Worm (Caenorhabditis elegans) whole organism, L1 larva: Measurements from ENCODE around the gene spe-27.
A peak's percentile ranks its signal among the peaks of the same experiment; 100 is the strongest.

Experiments used
- C34B4.2 ChIP-seq: sonication (generic microtip); optimal IDR thresholded peaks from 2 replicates; lab custom pipeline; 2017; ENCODE audit warnings: mild to moderate bottlenecking, missing genetic modification characterization, missing compliant biosample characterization
- aha-1 ChIP-seq: fragments of 150-350 bp; optimal IDR thresholded peaks from 2 replicates; lab custom pipeline; 2014; ENCODE audit warnings: missing biosample characterization, missing genetic modification characterization
- blmp-1 ChIP-seq: fragments of 150-350 bp; optimal IDR thresholded peaks from 2 replicates; lab custom pipeline; 2014; ENCODE audit warnings: missing biosample characterization, missing genetic modification characterization
- ceh-63 ChIP-seq: fragments of 200-800 bp; sonication (Bioruptor generic); optimal IDR thresholded peaks from 2 replicates; lab custom pipeline; 2018; ENCODE audit warnings: mild to moderate bottlenecking, missing genetic modification characterization, missing compliant biosample characterization
- ceh-82 ChIP-seq, 3 experiments: fragments of 150-350 bp in 1 of 3; sonication (generic microtip) in 2 of 3; optimal IDR thresholded peaks; 2 replicates each; lab custom pipeline; 2014 to 2017; ENCODE audit warnings: missing biosample characterization in 3 of 3, missing genetic modification characterization in 3 of 3
- ceh-90 ChIP-seq: sonication (generic microtip); optimal IDR thresholded peaks from 2 replicates; lab custom pipeline; 2016; ENCODE audit warnings: missing genetic modification characterization, missing compliant biosample characterization
- ces-1 ChIP-seq: fragments of 150-350 bp; optimal IDR thresholded peaks from 2 replicates; lab custom pipeline; 2014; ENCODE audit warnings: missing biosample characterization, missing genetic modification reagents, missing genetic modification characterization
- dsc-1 ChIP-seq: sonication (generic microtip); optimal IDR thresholded peaks from 2 replicates; lab custom pipeline; 2016; ENCODE audit warnings: mild to moderate bottlenecking, missing genetic modification characterization, missing compliant biosample characterization
- egl-13 ChIP-seq: sonication (generic microtip); optimal IDR thresholded peaks from 2 replicates; lab custom pipeline; 2016; ENCODE audit warnings: missing genotype, missing genetic modification reagents, missing genetic modification characterization, missing compliant biosample characterization
- elt-3 ChIP-seq, 6 experiments: fragments of 150-350 bp in 1 of 6; sonication (generic microtip); optimal IDR thresholded peaks; 2 replicates each; lab custom pipeline; 2017 to 2018; ENCODE audit warnings: missing biosample characterization in 6 of 6, missing genetic modification characterization in 6 of 6, inconsistent platforms in 1 of 6
- ets-5 ChIP-seq: fragments of 200-800 bp; sonication (Bioruptor generic); IDR thresholded peaks from 2 replicates; pipeline ENCODE4 v1.3.6; 2022; ENCODE audit warnings: missing genetic modification characterization, missing compliant biosample characterization
- fkh-8 ChIP-seq: sonication (generic microtip); optimal IDR thresholded peaks from 2 replicates; lab custom pipeline; 2016; ENCODE audit warnings: mild to moderate bottlenecking, missing genetic modification characterization, missing compliant biosample characterization
- hpl-2 ChIP-seq: fragments of 150-350 bp; optimal IDR thresholded peaks from 2 replicates; lab custom pipeline; 2014; ENCODE audit warnings: missing biosample characterization, missing genetic modification reagents, missing genetic modification characterization
- lin-13 ChIP-seq: fragments of 150-350 bp; optimal IDR thresholded peaks from 2 replicates; lab custom pipeline; 2014; ENCODE audit warnings: missing biosample characterization, missing genetic modification reagents, missing genetic modification characterization
- lin-14 ChIP-seq: fragments of 200-800 bp; sonication (Bioruptor generic); optimal IDR thresholded peaks from 2 replicates; lab custom pipeline; 2018; ENCODE audit warnings: mild to moderate bottlenecking, missing genetic modification characterization, moderate library complexity, missing compliant biosample characterization
- lsy-2 ChIP-seq, 2 experiments: fragments of 150-350 bp; optimal IDR thresholded peaks; 2 replicates each; lab custom pipeline; 2014; ENCODE audit warnings: missing biosample characterization in 2 of 2, missing genetic modification characterization in 2 of 2
- mab-9 ChIP-seq: fragments of 200-800 bp; sonication (Bioruptor generic); IDR thresholded peaks from 2 replicates; pipeline ENCODE4 v1.3.6; 2022; ENCODE audit warnings: missing genetic modification reagents, missing genetic modification characterization, missing compliant biosample characterization
- mef-2 ChIP-seq: fragments of 150-350 bp; optimal IDR thresholded peaks from 2 replicates; lab custom pipeline; 2014; ENCODE audit warnings: missing biosample characterization, missing genetic modification characterization
- mep-1 ChIP-seq: fragments of 150-350 bp; optimal IDR thresholded peaks from 2 replicates; lab custom pipeline; 2014; ENCODE audit warnings: missing biosample characterization, missing genetic modification characterization
- nhr-11 ChIP-seq: fragments of 150-350 bp; optimal IDR thresholded peaks from 2 replicates; lab custom pipeline; 2014; ENCODE audit warnings: missing biosample characterization, missing genetic modification characterization
- nhr-19 ChIP-seq: fragments of 200-800 bp; sonication (Bioruptor generic); conservative IDR thresholded peaks from 2 replicates; pipeline ENCODE4 v1.3.6; 2022; ENCODE audit warnings: missing genetic modification characterization, missing compliant biosample characterization
- nhr-28 ChIP-seq: fragments of 150-350 bp; optimal IDR thresholded peaks from 2 replicates; lab custom pipeline; 2014; ENCODE audit warnings: missing biosample characterization, missing genetic modification characterization
- nhr-71 ChIP-seq: sonication (generic microtip); optimal IDR thresholded peaks from 2 replicates; lab custom pipeline; 2016; ENCODE audit warnings: mild to moderate bottlenecking, missing genetic modification characterization, moderate library complexity, missing compliant biosample characterization
- nhr-85 ChIP-seq: sonication (generic microtip); peaks from one replicate; lab custom pipeline; 2016; ENCODE audit warnings: missing genetic modification characterization, inconsistent platforms, missing compliant biosample characterization
- nhr-90 ChIP-seq: sonication (generic microtip); optimal IDR thresholded peaks from 2 replicates; lab custom pipeline; 2016; ENCODE audit warnings: mild to moderate bottlenecking, missing genetic modification characterization, missing compliant biosample characterization; ENCODE audit not compliant: poor library complexity
- pax-3 ChIP-seq: fragments of 200-800 bp; sonication (Bioruptor generic); optimal IDR thresholded peaks from 2 replicates; lab custom pipeline; 2018; ENCODE audit warnings: mild to moderate bottlenecking, missing genetic modification characterization, moderate library complexity, missing compliant biosample characterization
- rnt-1 ChIP-seq: sonication (generic microtip); optimal IDR thresholded peaks from 2 replicates; lab custom pipeline; 2016; ENCODE audit warnings: mild to moderate bottlenecking, missing genetic modification characterization, moderate library complexity, missing compliant biosample characterization
- skn-1 ChIP-seq: fragments of 150-350 bp; optimal IDR thresholded peaks from 2 replicates; lab custom pipeline; 2014; ENCODE audit warnings: missing biosample characterization, missing genetic modification characterization
- sup-37 ChIP-seq: fragments of 200-800 bp; sonication (Bioruptor generic); optimal IDR thresholded peaks from 2 replicates; lab custom pipeline; 2018; ENCODE audit warnings: mild to moderate bottlenecking, missing genetic modification characterization, missing compliant biosample characterization
- swsn-7 ChIP-seq: sonication (generic microtip); optimal IDR thresholded peaks from 2 replicates; lab custom pipeline; 2016; ENCODE audit warnings: missing genetic modification characterization, missing compliant biosample characterization
- unc-62 ChIP-seq: fragments of 150-350 bp; optimal IDR thresholded peaks from 2 replicates; lab custom pipeline; 2014; ENCODE audit warnings: missing biosample characterization, missing genetic modification reagents, missing genetic modification characterization
- xbp-1 ChIP-seq: sonication (generic microtip); optimal IDR thresholded peaks from 2 replicates; lab custom pipeline; 2016; ENCODE audit warnings: missing genetic modification characterization, missing compliant biosample characterization
- zag-1 ChIP-seq: fragments of 150-350 bp; optimal IDR thresholded peaks from 2 replicates; lab custom pipeline; 2014; ENCODE audit warnings: missing biosample characterization, missing genetic modification characterization
- ztf-4 ChIP-seq: fragments of 150-350 bp; optimal IDR thresholded peaks from 2 replicates; lab custom pipeline; 2014; ENCODE audit warnings: missing biosample characterization, missing genetic modification characterization

The spe-27 gene

DNA sequence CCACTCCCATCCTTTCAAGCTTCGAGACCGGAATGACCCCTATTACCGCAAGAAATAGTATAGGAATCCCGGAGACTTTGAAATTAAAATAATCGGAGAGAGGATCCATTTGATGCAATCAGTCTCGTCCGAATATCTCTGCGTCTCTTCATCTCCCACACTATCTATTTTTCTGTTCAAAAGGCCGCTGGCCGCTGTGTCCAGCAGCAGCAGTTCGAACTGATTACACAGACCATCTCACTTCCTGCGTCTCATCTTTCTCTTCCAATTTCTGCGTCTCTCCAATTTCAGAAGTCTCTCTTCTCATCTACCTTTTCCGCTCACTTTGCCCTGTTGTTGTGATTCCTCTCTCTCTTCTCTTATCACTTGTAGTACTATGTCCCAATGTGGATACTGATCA is 48.3 kb downstream of the spe-27 start (continued):
- TF ChIP-seq aha-1 (tag; lab: Kevin White, UChicago) = peak; percentile 26
- TF ChIP-seq mep-1 = peak; percentile 30
- TF ChIP-seq mab-9 (GFP tag; lab: Robert Waterston, UW) = no peak
- TF ChIP-seq ceh-90 (tag; lab: Kevin White, UChicago) = no peak
- TF ChIP-seq lin-13 (GFP tag; lab: Kevin White, UChicago) = no peak
- TF ChIP-seq lin-14 (GFP tag; lab: Kevin White, UChicago) = peak; percentile 94
- peak; percentile 84 for TF ChIP-seq nhr-71
- no peak for TF ChIP-seq hpl-2
- TF ChIP-seq ces-1 (GFP tag; lab: Kevin White, UChicago) = no peak
- TF ChIP-seq elt-3 (tag; optimal IDR thresholded peaks at IDR 0.05; lab: Kevin White, UChicago) = peak in 3 of 6 experiments; percentile 32 to 71 (median 55)
- no peak for TF ChIP-seq nhr-11
- TF ChIP-seq nhr-19 (GFP tag; lab: Robert Waterston, UW) = peak; percentile 56
- TF ChIP-seq rnt-1 (tag; lab: Kevin White, UChicago) = peak; percentile 76
- peak; percentile 48 to 61 for TF ChIP-seq lsy-2 (tag; optimal IDR thresholded peaks at IDR 0.05; lab: Kevin White, UChicago)
- peak; percentile 24 for TF ChIP-seq sup-37
- TF ChIP-seq ceh-82 (tag; optimal IDR thresholded peaks at IDR 0.05; lab: Kevin White, UChicago) = peak in 2 of 3 experiments; percentile 23 to 28
- peak; percentile 46 for TF ChIP-seq swsn-7
- TF ChIP-seq pax-3 (tag; lab: Kevin White, UChicago) = no peak
- TF ChIP-seq nhr-90 (tag; lab: Kevin White, UChicago) = peak; percentile 70
- TF ChIP-seq xbp-1 (tag; lab: Kevin White, UChicago) = peak; percentile 18
- no peak for TF ChIP-seq ceh-63 (GFP tag; lab: Kevin White, UChicago)
- no peak for TF ChIP-seq egl-13 (tag; lab: Kevin White, UChicago)
- no peak for TF ChIP-seq C34B4.2 (tag; lab: Kevin White, UChicago)
- no peak for TF ChIP-seq skn-1 (tag; lab: Kevin White, UChicago)
- TF ChIP-seq nhr-28 = no peak
- TF ChIP-seq ztf-4 = no peak
- TF ChIP-seq, all 84 proteins: peak for 28

DNA sequence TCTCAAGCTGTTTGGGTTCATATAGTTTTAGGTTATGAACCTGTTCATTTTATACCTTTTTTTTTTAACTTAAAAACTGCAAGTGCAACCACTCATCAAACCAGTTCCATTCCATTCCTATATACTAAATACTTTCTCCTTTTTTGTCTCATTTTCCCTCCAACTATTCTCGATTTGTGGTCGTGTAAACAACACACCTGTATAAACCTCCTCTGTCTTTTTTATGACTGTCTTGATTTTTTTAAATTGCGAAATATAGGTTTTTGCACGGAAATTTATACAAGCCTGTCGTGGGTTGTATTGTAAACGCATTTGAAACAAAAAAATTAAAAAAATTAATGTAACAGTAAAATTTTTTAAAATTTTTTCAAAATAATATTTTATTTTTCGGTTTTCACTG is 49.3 kb downstream of the spe-27 start:
- TF ChIP-seq ets-5 (no peak), unc-62 (no peak), nhr-85 (tag; lab: Kevin White, UChicago) (peak; percentile 51), lsy-2 (tag; optimal IDR thresholded peaks at IDR 0.05; lab: Kevin White, UChicago) (no peak), skn-1 (tag; lab: Kevin White, UChicago) (peak; percentile 23), nhr-28 (no peak), zag-1 (tag; lab: Kevin White, UChicago) (no peak), lin-14 (GFP tag; lab: Kevin White, UChicago) (peak; percentile 26), fkh-8 (tag; lab: Kevin White, UChicago) (no peak), mef-2 (tag; lab: Kevin White, UChicago) (no peak), blmp-1 (peak; percentile 50), rnt-1 (tag; lab: Kevin White, UChicago) (no peak), dsc-1 (tag; lab: Kevin White, UChicago) (no peak)
